Fruit fly (Drosophila melanogaster) whole organism, adult: ENCODE results near the gene Phlpp.
A peak's percentile ranks its signal among the peaks of the same experiment; 100 is the strongest.

Experiments used
- CG11617 ChIP-seq: fragments of 200-800 bp; sonication (Bioruptor generic); optimal IDR thresholded peaks from 2 replicates; lab custom pipeline; 2017; ENCODE audit warnings: mild to moderate bottlenecking, missing biosample characterization, missing genetic modification reagents, missing genetic modification characterization
- CG12768 ChIP-seq: fragments of 200-800 bp; sonication (Bioruptor generic); optimal IDR thresholded peaks from 2 replicates; lab custom pipeline; 2017; ENCODE audit warnings: missing biosample characterization, missing genetic modification characterization, mild to moderate bottlenecking, moderate library complexity, missing genetic modification reagents
- CG14711 ChIP-seq: fragments of 200-800 bp; sonication (Bioruptor generic); optimal IDR thresholded peaks from 2 replicates; lab custom pipeline; 2018; ENCODE audit warnings: missing biosample characterization, mild to moderate bottlenecking, missing genetic modification characterization, moderate library complexity
- CG1620 ChIP-seq: fragments of 200-800 bp; sonication (Bioruptor generic); optimal IDR thresholded peaks from 2 replicates; lab custom pipeline; 2016; ENCODE audit warnings: missing biosample characterization, missing genetic modification characterization
- CG33017 ChIP-seq: fragments of 200-800 bp; sonication (Bioruptor generic); optimal IDR thresholded peaks from 2 replicates; lab custom pipeline; 2018; ENCODE audit warnings: missing biosample characterization, mild to moderate bottlenecking, missing genetic modification characterization, moderate library complexity
- CG5204 ChIP-seq: fragments of 200-800 bp; sonication (Bioruptor generic); optimal IDR thresholded peaks from 2 replicates; lab custom pipeline; 2016; ENCODE audit warnings: missing biosample characterization, missing genetic modification characterization
- CG7045 ChIP-seq: fragments of 200-800 bp; sonication (Bioruptor generic); optimal IDR thresholded peaks from 2 replicates; lab custom pipeline; 2017; ENCODE audit warnings: missing biosample characterization, mild to moderate bottlenecking, missing genetic modification characterization
- CG7101 ChIP-seq: fragments of 200-800 bp; sonication (Bioruptor generic); optimal IDR thresholded peaks from 2 replicates; lab custom pipeline; 2018; ENCODE audit warnings: missing biosample characterization, mild to moderate bottlenecking, missing genetic modification characterization, moderate library complexity
- Clk ChIP-seq: fragments of 200-800 bp; sonication (Bioruptor generic); optimal IDR thresholded peaks from 2 replicates; lab custom pipeline; 2017; ENCODE audit warnings: missing biosample characterization, missing genetic modification characterization
- Crg-1 ChIP-seq: fragments of 200-800 bp; sonication (Bioruptor generic); optimal IDR thresholded peaks from 2 replicates; lab custom pipeline; 2016; ENCODE audit warnings: missing biosample characterization, missing genetic modification characterization
- Hr96 ChIP-seq: fragments of 200-800 bp; sonication (Bioruptor generic); optimal IDR thresholded peaks from 2 replicates; lab custom pipeline; 2016; ENCODE audit warnings: missing biosample characterization, missing genetic modification characterization
- Mnt ChIP-seq: fragments of 200-800 bp; sonication (Bioruptor generic); optimal IDR thresholded peaks from 2 replicates; lab custom pipeline; 2016; ENCODE audit warnings: missing biosample characterization, mild to moderate bottlenecking, missing genetic modification characterization
- bab1 ChIP-seq: fragments of 200-800 bp; sonication (Bioruptor generic); optimal IDR thresholded peaks from 3 replicates; lab custom pipeline; 2019; ENCODE audit warnings: missing biosample characterization, mild to moderate bottlenecking, missing genetic modification characterization, moderate library complexity
- cic ChIP-seq: fragments of 200-800 bp; sonication (Bioruptor generic); optimal IDR thresholded peaks from 2 replicates; lab custom pipeline; 2017; ENCODE audit warnings: missing biosample characterization, mild to moderate bottlenecking, missing genetic modification characterization, moderate library complexity
- cnc ChIP-seq, 2 experiments: fragments of >200 bp; optimal IDR thresholded peaks; 2 replicates each; lab custom pipeline; 2017
- kay ChIP-seq: fragments of 200-800 bp; sonication (Bioruptor generic); peaks from one replicate; lab custom pipeline; 2016; ENCODE audit warnings: missing biosample characterization, missing genetic modification characterization, borderline replicate concordance
- ovo ChIP-seq: fragments of 200-800 bp; sonication (Bioruptor generic); optimal IDR thresholded peaks from 2 replicates; lab custom pipeline; 2016; ENCODE audit warnings: missing biosample characterization, missing genetic modification characterization
- pad ChIP-seq: fragments of 200-800 bp; sonication (Bioruptor generic); optimal IDR thresholded peaks from 3 replicates; lab custom pipeline; 2017; ENCODE audit warnings: missing biosample characterization, missing genetic modification characterization, mild to moderate bottlenecking, moderate library complexity, missing genetic modification reagents
- tj ChIP-seq: fragments of 200-800 bp; sonication (Bioruptor generic); optimal IDR thresholded peaks from 3 replicates; lab custom pipeline; 2017; ENCODE audit warnings: missing biosample characterization, mild to moderate bottlenecking, missing genetic modification characterization, moderate library complexity
- toe ChIP-seq: fragments of 200-800 bp; sonication (Bioruptor generic); optimal IDR thresholded peaks from 2 replicates; lab custom pipeline; 2016; ENCODE audit warnings: missing biosample characterization, missing genetic modification characterization

Gene Phlpp

dm6 chr2L:19053860-19054515 lies 4.9 kb upstream of the Phlpp start, which contains the start of gene CG10492:
CG10492 (plus strand) TSS chr2L:19054078.
- TF ChIP-seq CG5204 (GFP tag; lab: Kevin White, UChicago) (no peak), toe (no peak), cic (GFP tag; lab: Kevin White, UChicago) (peak; percentile 55), pad (GFP tag; lab: Kevin White, UChicago) (peak; percentile 45), Clk (GFP tag; lab: Kevin White, UChicago) (peak; percentile 17), CG12768 (GFP tag; lab: Kevin White, UChicago) (peak; percentile 39), bab1 (GFP tag; lab: Kevin White, UChicago) (peak; percentile 5), Mnt (GFP tag; lab: Kevin White, UChicago) (peak; percentile 79), tj (peak; percentile 65), CG11617 (GFP tag; lab: Kevin White, UChicago) (peak; percentile 50), Crg-1 (no peak), Hr96 (GFP tag; lab: Kevin White, UChicago) (no peak)

- TF ChIP-seq CG7045 (GFP tag; lab: Kevin White, UChicago), result no peak
- no peak for TF ChIP-seq Crg-1
- TF ChIP-seq Clk (GFP tag; lab: Kevin White, UChicago), result no peak
- TF ChIP-seq pad (GFP tag; lab: Kevin White, UChicago), result no peak
- TF ChIP-seq CG33017 (tag; lab: Kevin White, UChicago), result no peak
- no peak for TF ChIP-seq toe
- no peak for TF ChIP-seq bab1 (GFP tag; lab: Kevin White, UChicago)
- TF ChIP-seq CG7101 (tag; lab: Kevin White, UChicago), result no peak
- TF ChIP-seq Hr96 (GFP tag; lab: Kevin White, UChicago), result no peak
Measured at dm6 chr2L:19054516-19054887, 4.4 kb upstream of the Phlpp start.

dm6 chr2L:19057799-19058198 lies 1.1 kb upstream of the Phlpp start:
- TF ChIP-seq CG7101 (tag; lab: Kevin White, UChicago), result no peak
- no peak for TF ChIP-seq CG12768 (GFP tag; lab: Kevin White, UChicago)
- TF ChIP-seq Hr96 (GFP tag; lab: Kevin White, UChicago), result no peak
- no peak for TF ChIP-seq CG5204 (GFP tag; lab: Kevin White, UChicago)
- no peak for TF ChIP-seq CG1620 (GFP tag; lab: Kevin White, UChicago)

DNA sequence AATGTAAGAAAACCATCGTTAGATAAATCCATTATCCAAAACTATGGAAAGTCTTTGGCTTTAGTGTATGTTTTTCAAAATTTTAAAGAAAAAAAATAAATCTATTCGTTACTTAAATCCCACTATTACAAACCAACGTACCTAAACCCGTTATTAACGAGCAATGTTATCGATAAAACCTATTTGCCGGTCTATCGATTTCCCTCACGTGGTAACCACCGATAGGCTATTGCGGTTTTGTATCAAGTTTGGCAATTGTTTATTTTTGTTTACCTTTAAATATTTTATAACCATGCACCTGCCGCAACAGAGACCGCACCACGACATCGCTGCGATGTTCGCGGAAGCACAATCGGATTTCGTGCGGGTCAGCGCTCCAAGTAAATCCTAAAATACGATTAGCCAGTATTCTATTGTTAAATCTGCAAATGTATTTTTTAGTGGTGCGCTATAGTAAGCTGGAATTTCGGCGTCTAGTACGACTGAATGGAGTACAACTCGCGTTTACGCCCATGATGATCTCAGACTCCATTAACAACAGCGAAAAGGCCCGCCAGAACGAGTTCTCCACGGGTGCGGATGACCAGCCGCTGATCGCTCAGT lies 4.3 kb downstream of the Phlpp start, which contains the start of gene Dus4:
TSS of gene Dus4 (plus strand) at position 206 of the 603 bp plus-strand sequence.
- TF ChIP-seq kay (no peak), CG7045 (GFP tag; lab: Kevin White, UChicago) (no peak), Hr96 (GFP tag; lab: Kevin White, UChicago) (no peak), bab1 (GFP tag; lab: Kevin White, UChicago) (no peak), Mnt (GFP tag; lab: Kevin White, UChicago) (peak; percentile 58), CG14711 (tag; lab: Kevin White, UChicago) (no peak)

DNA sequence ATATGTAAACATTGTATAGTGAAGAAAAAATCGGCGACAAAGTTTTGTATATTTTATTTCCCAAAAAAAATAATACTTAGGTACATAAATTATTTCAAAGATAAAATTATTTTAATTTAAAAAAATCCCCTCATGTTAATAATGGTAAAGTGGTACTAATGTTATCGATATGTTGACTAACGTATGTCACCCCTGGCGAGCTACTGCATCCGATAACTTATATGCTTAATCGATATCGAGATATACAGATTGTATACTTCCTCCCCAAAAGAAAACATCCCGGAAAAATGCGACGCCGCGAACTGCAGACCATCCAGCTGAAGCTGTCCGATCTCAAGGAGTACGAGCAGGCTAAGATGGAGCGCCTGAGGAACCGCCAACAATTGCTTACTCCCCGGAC lies 5.8 kb downstream of the Phlpp start, which contains the start of gene CG17343:
TSS of gene CG17343 (plus strand) at position 224 of the 400 bp plus-strand sequence.
- TF ChIP-seq cnc (optimal IDR thresholded peaks at IDR 0.05; lab: Kevin White, UChicago), result no peak
- TF ChIP-seq cic (GFP tag; lab: Kevin White, UChicago), result no peak
- TF ChIP-seq CG12768 (GFP tag; lab: Kevin White, UChicago), result no peak
- TF ChIP-seq Crg-1, result no peak

DNA sequence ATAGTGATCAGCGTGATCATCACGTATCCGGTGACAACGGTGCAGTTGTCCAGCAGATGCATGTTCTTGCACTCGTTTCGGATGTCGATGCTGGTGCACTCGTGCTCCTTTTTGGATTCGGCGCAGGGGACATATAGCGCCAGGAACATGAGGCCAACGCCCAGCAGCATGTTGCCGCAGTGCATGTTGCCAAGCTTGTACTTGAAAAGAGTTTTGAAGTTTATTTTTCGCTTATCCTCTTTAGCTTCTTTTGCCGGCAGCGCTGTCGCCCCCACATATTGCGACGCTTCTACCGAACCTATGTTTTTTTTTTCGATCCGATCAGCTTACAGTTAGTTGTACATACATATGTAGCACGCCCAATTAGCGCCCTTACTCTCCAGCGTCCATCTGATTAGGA lies 9.5 kb downstream of the Phlpp start:
- TF ChIP-seq toe (no peak), bab1 (GFP tag; lab: Kevin White, UChicago) (no peak), Clk (GFP tag; lab: Kevin White, UChicago) (no peak), pad (GFP tag; lab: Kevin White, UChicago) (peak; percentile 32)

- TF ChIP-seq CG14711 (tag; lab: Kevin White, UChicago) (no peak), toe (no peak), cnc (optimal IDR thresholded peaks at IDR 0.05; lab: Kevin White, UChicago) (no peak), CG12768 (GFP tag; lab: Kevin White, UChicago) (no peak), pad (GFP tag; lab: Kevin White, UChicago) (no peak), ovo (no peak), Mnt (GFP tag; lab: Kevin White, UChicago) (no peak), CG7101 (tag; lab: Kevin White, UChicago) (no peak)
Measured at dm6 chr2L:19069548-19070145, 10.7 kb downstream of the Phlpp start, which contains the start of gene CG10702. CG10702 (minus strand) TSS chr2L:19069851.
